Worm (Caenorhabditis elegans) whole organism, L1 larva: ENCODE measurements around the gene eftu-2.
A peak's percentile ranks its signal among the peaks of the same experiment; 100 is the strongest.

Experiments
- F16B12.6 ChIP-seq: fragments of 150-350 bp; optimal IDR thresholded peaks from 2 replicates; lab custom pipeline; 2014; ENCODE audit warnings: missing biosample characterization, missing genetic modification characterization
- aha-1 ChIP-seq: fragments of 150-350 bp; optimal IDR thresholded peaks from 2 replicates; lab custom pipeline; 2014; ENCODE audit warnings: missing biosample characterization, missing genetic modification characterization
- blmp-1 ChIP-seq: fragments of 150-350 bp; optimal IDR thresholded peaks from 2 replicates; lab custom pipeline; 2014; ENCODE audit warnings: missing biosample characterization, missing genetic modification characterization
- ceh-8 ChIP-seq: fragments of 200-800 bp; sonication (Bioruptor generic); optimal IDR thresholded peaks from 2 replicates; lab custom pipeline; 2018; ENCODE audit warnings: mild to moderate bottlenecking, missing genetic modification characterization, moderate library complexity, missing compliant biosample characterization
- dpl-1 ChIP-seq, 3 experiments: fragments of 150-350 bp in 2 of 3; sonication (generic microtip) in 1 of 3; optimal IDR thresholded peaks; 2 replicates each; lab custom pipeline; 2014 to 2017; ENCODE audit warnings: missing biosample characterization in 3 of 3, missing genetic modification characterization in 3 of 3, missing genetic modification reagents in 3 of 3
- dsc-1 ChIP-seq: sonication (generic microtip); optimal IDR thresholded peaks from 2 replicates; lab custom pipeline; 2016; ENCODE audit warnings: mild to moderate bottlenecking, missing genetic modification characterization, missing compliant biosample characterization
- efl-1 ChIP-seq, 4 experiments: fragments of 150-350 bp; optimal IDR thresholded peaks in 3 of 4; peaks in 1 of 4; 1 replicate in 1 of 4; 2 replicates in 3 of 4; lab custom pipeline; 2014; ENCODE audit warnings: missing biosample characterization in 2 of 4, missing genetic modification characterization in 2 of 4, missing genetic modification reagents in 2 of 4
- efl-3 ChIP-seq: fragments of 200-800 bp; sonication (Bioruptor generic); optimal IDR thresholded peaks from 2 replicates; lab custom pipeline; 2018; ENCODE audit warnings: mild to moderate bottlenecking, missing genetic modification characterization, missing compliant biosample characterization
- fkh-4 ChIP-seq: sonication (generic microtip); optimal IDR thresholded peaks from 2 replicates; lab custom pipeline; 2016; ENCODE audit warnings: missing compliant biosample characterization, missing genetic modification characterization, borderline replicate concordance
- fkh-8 ChIP-seq: sonication (generic microtip); optimal IDR thresholded peaks from 2 replicates; lab custom pipeline; 2016; ENCODE audit warnings: mild to moderate bottlenecking, missing genetic modification characterization, missing compliant biosample characterization
- isw-1 ChIP-seq: fragments of 200-800 bp; sonication (Bioruptor generic); IDR thresholded peaks from 2 replicates; pipeline ENCODE4 v1.3.6; 2022; ENCODE audit warnings: missing genetic modification characterization, missing compliant biosample characterization
- lin-14 ChIP-seq: fragments of 200-800 bp; sonication (Bioruptor generic); optimal IDR thresholded peaks from 2 replicates; lab custom pipeline; 2018; ENCODE audit warnings: mild to moderate bottlenecking, missing genetic modification characterization, moderate library complexity, missing compliant biosample characterization
- lin-15B ChIP-seq: fragments of 150-350 bp; sonication (generic microtip); optimal IDR thresholded peaks from 3 replicates; lab custom pipeline; 2014; ENCODE audit warnings: missing biosample characterization, missing genetic modification characterization
- lin-35 ChIP-seq, 2 experiments: fragments of 150-350 bp; optimal IDR thresholded peaks; 2 replicates each; lab custom pipeline; 2014; ENCODE audit warnings: missing biosample characterization in 2 of 2, missing genetic modification characterization in 2 of 2, missing genetic modification reagents in 2 of 2
- lin-39 ChIP-seq: fragments of 150-350 bp; optimal IDR thresholded peaks from 2 replicates; lab custom pipeline; 2014; ENCODE audit warnings: missing biosample characterization, missing genetic modification reagents, missing genetic modification characterization
- lsy-2 ChIP-seq, 2 experiments: fragments of 150-350 bp; optimal IDR thresholded peaks; 2 replicates each; lab custom pipeline; 2014; ENCODE audit warnings: missing biosample characterization in 2 of 2, missing genetic modification characterization in 2 of 2
- mab-9 ChIP-seq: fragments of 200-800 bp; sonication (Bioruptor generic); IDR thresholded peaks from 2 replicates; pipeline ENCODE4 v1.3.6; 2022; ENCODE audit warnings: missing genetic modification reagents, missing genetic modification characterization, missing compliant biosample characterization
- nhr-11 ChIP-seq: fragments of 150-350 bp; optimal IDR thresholded peaks from 2 replicates; lab custom pipeline; 2014; ENCODE audit warnings: missing biosample characterization, missing genetic modification characterization
- nhr-12 ChIP-seq: sonication (generic microtip); optimal IDR thresholded peaks from 2 replicates; lab custom pipeline; 2017; ENCODE audit warnings: missing biosample characterization, missing genetic modification characterization
- nhr-20 ChIP-seq: sonication (generic microtip); optimal IDR thresholded peaks from 2 replicates; lab custom pipeline; 2016; ENCODE audit warnings: mild to moderate bottlenecking, missing genetic modification characterization, missing compliant biosample characterization
- nhr-71 ChIP-seq: sonication (generic microtip); optimal IDR thresholded peaks from 2 replicates; lab custom pipeline; 2016; ENCODE audit warnings: mild to moderate bottlenecking, missing genetic modification characterization, moderate library complexity, missing compliant biosample characterization
- nhr-84 ChIP-seq: sonication (generic microtip); optimal IDR thresholded peaks from 2 replicates; lab custom pipeline; 2017; ENCODE audit warnings: missing biosample characterization, missing genetic modification characterization
- nhr-85 ChIP-seq: sonication (generic microtip); peaks from one replicate; lab custom pipeline; 2016; ENCODE audit warnings: missing genetic modification characterization, inconsistent platforms, missing compliant biosample characterization
- pag-3 ChIP-seq: sonication (generic microtip); optimal IDR thresholded peaks from 2 replicates; lab custom pipeline; 2017; ENCODE audit warnings: missing genetic modification characterization, mild to moderate bottlenecking, missing compliant biosample characterization, antibody characterized with exemption, borderline replicate concordance; ENCODE audit not compliant: insufficient read depth
- pqm-1 ChIP-seq: sonication (generic microtip); optimal IDR thresholded peaks from 3 replicates; lab custom pipeline; 2017; ENCODE audit warnings: missing biosample characterization, missing genetic modification characterization
- sox-4 ChIP-seq: sonication (generic microtip); optimal IDR thresholded peaks from 2 replicates; lab custom pipeline; 2016; ENCODE audit warnings: missing genetic modification characterization, missing compliant biosample characterization
- sptf-1 ChIP-seq: fragments of 150-350 bp; optimal IDR thresholded peaks from 2 replicates; lab custom pipeline; 2014; ENCODE audit warnings: missing biosample characterization, missing genetic modification characterization
- unc-86 ChIP-seq: sonication (generic microtip); optimal IDR thresholded peaks from 2 replicates; lab custom pipeline; 2016; ENCODE audit warnings: missing genetic modification characterization, missing compliant biosample characterization
- vab-15 ChIP-seq: sonication (generic microtip); optimal IDR thresholded peaks from 2 replicates; lab custom pipeline; 2017; ENCODE audit warnings: missing genotype, mild to moderate bottlenecking, missing genetic modification characterization, missing compliant biosample characterization
- xbp-1 ChIP-seq: sonication (generic microtip); optimal IDR thresholded peaks from 2 replicates; lab custom pipeline; 2016; ENCODE audit warnings: missing genetic modification characterization, missing compliant biosample characterization

The eftu-2 gene

DNA sequence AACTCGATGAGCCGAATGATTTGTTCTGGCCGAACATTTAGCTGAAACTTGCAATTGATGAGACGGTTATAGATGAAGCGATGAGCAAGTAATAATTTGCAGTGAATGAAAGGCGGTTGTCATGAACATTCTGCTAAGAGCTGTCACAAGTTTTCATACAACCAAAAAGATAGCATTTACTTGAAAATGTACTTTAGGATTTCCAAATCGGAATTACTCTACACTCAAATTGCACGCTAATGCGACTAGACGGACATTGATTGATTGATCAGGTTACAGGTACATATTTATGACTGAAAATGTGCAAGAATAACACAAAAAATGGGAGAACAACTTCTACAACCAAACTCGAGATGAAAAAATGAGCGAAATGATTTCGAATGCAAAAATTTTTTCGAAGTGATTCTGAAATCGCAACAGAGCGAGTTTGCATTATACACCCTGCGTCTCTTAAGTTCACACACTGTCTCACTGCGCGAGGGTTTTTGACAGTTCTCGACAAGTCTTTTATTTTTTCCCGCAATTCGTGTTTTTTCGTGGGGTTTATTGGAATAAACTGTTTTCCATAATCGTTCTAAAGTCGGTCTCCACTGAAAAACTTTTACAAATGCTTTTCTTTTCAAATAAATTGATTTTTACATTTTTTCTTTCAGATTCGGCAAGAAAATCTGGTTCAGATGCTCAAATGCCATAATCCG is 10.3 kb downstream of the eftu-2 start, which contains the start of the genes npp-10 and cyk-3 (continued):
- TF ChIP-seq lsy-2 (tag; optimal IDR thresholded peaks at IDR 0.05; lab: Kevin White, UChicago): peak in 1 of 2 experiments; percentile 78
- TF ChIP-seq lin-35 (GFP tag; optimal IDR thresholded peaks at IDR 0.05; lab: Kevin White, UChicago): peak; percentile 63 to 77
- TF ChIP-seq xbp-1 (tag; lab: Kevin White, UChicago): peak; percentile 27
- no peak for TF ChIP-seq aha-1 (tag; lab: Kevin White, UChicago)
- TF ChIP-seq nhr-84: no peak

DNA sequence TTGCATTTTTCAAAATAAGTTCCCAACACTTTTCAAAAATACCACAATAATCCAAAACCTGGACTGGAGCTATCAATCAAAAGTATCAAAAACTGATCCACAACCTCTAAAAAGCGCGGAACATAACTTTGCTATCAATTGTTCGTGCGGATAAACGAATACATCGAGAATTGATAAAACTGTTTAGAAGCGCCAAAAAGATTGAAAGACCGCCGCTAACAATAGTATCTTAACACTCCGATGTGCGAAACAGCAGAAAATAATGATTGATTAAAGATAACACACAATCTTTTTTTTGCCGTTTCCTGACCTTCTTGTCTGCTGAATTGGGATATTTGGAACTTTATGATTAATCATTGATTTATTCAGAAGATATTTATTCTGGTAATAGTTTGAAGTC is 19.1 kb downstream of the eftu-2 start, which contains the start of gene tbx-7:
tbx-7 (minus strand) TSS at position 101 of the 400 bp plus-strand sequence.
- TF ChIP-seq lin-39 (tag; lab: Kevin White, UChicago) (no peak), nhr-71 (tag; lab: Kevin White, UChicago) (no peak), dpl-1 (GFP tag; optimal IDR thresholded peaks at IDR 0.05; lab: Kevin White, UChicago) (no peak), unc-86 (tag; lab: Kevin White, UChicago) (no peak)

DNA sequence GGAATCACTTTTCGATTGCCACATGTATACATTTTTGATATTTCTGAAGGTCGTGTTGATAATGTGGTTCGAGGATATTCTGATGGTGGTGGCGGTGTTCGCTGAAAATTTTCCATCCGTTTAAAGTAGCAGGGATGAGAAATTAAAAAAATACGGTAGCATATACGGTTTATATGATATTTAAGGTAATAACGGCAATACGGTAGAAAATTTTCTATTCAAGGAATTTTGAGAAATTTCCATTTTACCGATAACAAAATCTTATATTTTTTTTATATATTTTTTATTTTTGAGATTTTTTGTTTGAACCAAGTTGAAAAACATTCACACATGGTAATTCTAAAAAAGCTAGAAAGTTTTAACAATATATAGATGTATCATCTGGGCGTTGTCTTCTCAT is 21.1 kb downstream of the eftu-2 start, which contains the start of gene ZK328.6:
ZK328.6 (minus strand) TSS at position 101 of the 400 bp plus-strand sequence.
- TF ChIP-seq pqm-1 (tag; lab: Kevin White, UChicago) (no peak), dpl-1 (GFP tag; optimal IDR thresholded peaks at IDR 0.05; lab: Kevin White, UChicago) (no peak), lin-15B (tag; lab: Kevin White, UChicago) (no peak), sox-4 (tag; lab: Kevin White, UChicago) (no peak), nhr-71 (tag; lab: Kevin White, UChicago) (no peak), nhr-20 (tag; lab: Kevin White, UChicago) (no peak), sptf-1 (tag; lab: Kevin White, UChicago) (no peak), nhr-12 (no peak), lsy-2 (tag; optimal IDR thresholded peaks at IDR 0.05; lab: Kevin White, UChicago) (no peak), pag-3 (tag; lab: Kevin White, UChicago) (no peak), nhr-11 (no peak), vab-15 (tag; lab: Kevin White, UChicago) (no peak), efl-1 (optimal IDR thresholded peaks at IDR 0.05; lab: Kevin White, UChicago) (no peak), efl-1 (GFP tag; optimal IDR thresholded peaks at IDR 0.05 in 1 of 2; lab: Kevin White, UChicago) (no peak), efl-3 (GFP tag; lab: Kevin White, UChicago) (no peak), dsc-1 (tag; lab: Kevin White, UChicago) (no peak), lin-14 (GFP tag; lab: Kevin White, UChicago) (no peak)

DNA sequence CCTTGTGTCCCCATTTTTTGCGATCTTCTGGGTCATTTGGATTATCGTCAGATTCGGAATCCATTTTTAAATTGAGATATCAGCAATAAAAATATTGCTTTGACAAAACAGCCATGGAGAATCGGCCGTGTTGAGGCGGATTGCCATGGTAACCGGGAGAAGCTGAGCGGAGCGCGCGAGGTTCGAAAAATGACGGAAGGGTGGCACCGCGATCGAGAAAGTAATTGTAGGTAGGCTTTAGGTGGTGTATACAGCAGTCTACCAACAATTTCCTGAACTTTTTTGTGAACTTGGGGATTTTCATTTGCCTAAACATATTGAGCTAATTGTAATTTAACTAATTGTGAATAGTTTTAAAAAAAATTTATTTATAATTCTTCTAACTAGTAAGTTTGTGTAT is 30.0 kb downstream of the eftu-2 start, which contains the start of gene ift-139:
ift-139 (minus strand) TSS at position 101 of the 400 bp plus-strand sequence.
- TF ChIP-seq pqm-1 (tag; lab: Kevin White, UChicago) (no peak), F16B12.6 (no peak), fkh-8 (tag; lab: Kevin White, UChicago) (no peak), mab-9 (GFP tag; lab: Robert Waterston, UW) (no peak), fkh-4 (tag; lab: Kevin White, UChicago) (no peak)

DNA sequence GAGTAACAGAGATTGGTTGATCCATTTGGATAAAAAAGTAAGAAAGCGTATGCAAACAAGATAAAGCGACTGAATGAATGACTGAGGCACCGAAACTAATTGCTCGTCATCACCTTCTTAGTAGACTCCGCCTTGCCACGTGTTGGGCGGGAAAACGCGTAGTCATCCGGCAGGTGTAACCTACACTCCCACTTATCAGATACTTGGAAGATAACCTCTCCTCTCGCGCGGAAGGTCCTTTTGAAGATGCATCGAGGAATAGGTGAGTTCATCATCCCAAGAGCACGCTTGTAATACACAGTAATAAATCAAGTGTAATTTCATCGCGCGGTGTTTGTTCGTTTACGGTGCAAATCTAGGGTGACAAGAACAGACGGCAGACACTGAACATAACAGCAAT is 37.5 kb downstream of the eftu-2 start, which contains the start of gene tbx-11:
tbx-11 (minus strand) TSS at position 101 of the 400 bp plus-strand sequence.
- TF ChIP-seq ceh-8 (GFP tag; lab: Kevin White, UChicago) (no peak), efl-1 (optimal IDR thresholded peaks at IDR 0.05; lab: Kevin White, UChicago) (no peak), efl-1 (GFP tag; optimal IDR thresholded peaks at IDR 0.05 in 1 of 2; lab: Kevin White, UChicago) (peak in 1 of 2 experiments; percentile 14)

DNA sequence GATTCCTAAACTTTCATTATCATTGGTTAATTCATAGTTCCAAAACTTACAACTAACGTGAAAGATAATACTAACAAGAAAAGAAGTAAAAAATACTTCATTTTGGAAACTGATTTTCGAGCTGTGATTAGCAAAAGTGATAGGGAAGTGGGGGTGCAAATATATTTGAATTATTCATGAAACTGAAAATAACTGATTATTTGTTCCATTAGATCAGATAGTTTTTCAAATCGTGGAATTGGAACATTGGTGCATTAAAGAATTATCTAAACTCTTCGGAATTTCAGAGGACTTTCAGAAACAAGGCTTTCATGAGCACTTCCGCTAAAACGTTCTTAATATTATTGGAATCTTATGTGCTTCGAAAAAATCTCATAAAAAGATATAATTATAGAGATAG is 46.3 kb downstream of the eftu-2 start, which contains the start of gene F40H6.5:
F40H6.5 (minus strand) TSS at position 101 of the 400 bp plus-strand sequence.
- TF ChIP-seq blmp-1: no peak
- no peak for TF ChIP-seq nhr-85 (tag; lab: Kevin White, UChicago)
- TF ChIP-seq isw-1 (GFP tag; lab: Robert Waterston, UW): no peak
